Worm (Caenorhabditis elegans): ENCODE data around the gene inft-2.

- no peak for TF ChIP-seq aly-2 (tag; optimal IDR thresholded peaks at IDR 0.05)
- TF ChIP-seq lin-13 (GFP tag; optimal IDR thresholded peaks at IDR 0.05) = peak; percentile 58
- TF ChIP-seq elt-3 (tag; optimal IDR thresholded peaks at IDR 0.05) = no peak
- no peak for TF ChIP-seq nhr-77 (tag; optimal IDR thresholded peaks at IDR 0.05)
- TF ChIP-seq blmp-1 (tag; optimal IDR thresholded peaks at IDR 0.05; ENCODE audit: insufficient read depth) = no peak
- TF ChIP-seq R02D3.7 (tag; optimal IDR thresholded peaks at IDR 0.05) = no peak
- TF ChIP-seq lsy-2 (tag; optimal IDR thresholded peaks at IDR 0.05) = peak; percentile 28 to 84
- no peak for TF ChIP-seq ztf-4 (tag; optimal IDR thresholded peaks at IDR 0.05)
- no peak for TF ChIP-seq alr-1 (tag; optimal IDR thresholded peaks at IDR 0.05)
Measured at ce11 chrV:12970575-12971160, 31.4 kb upstream of the inft-2 start, which contains the start of gene pnn-1.

Measured in whole organism, L2 larva.